Worm (Caenorhabditis elegans) whole organism, mixed stage, embryonic: Measurements from ENCODE around the gene svh-1.

Experiments used
- M03D4.4 ChIP-seq: sonication (generic microtip); optimal IDR thresholded peaks from 2 replicates; lab custom pipeline; 2017; ENCODE audit warnings: mild to moderate bottlenecking, missing genetic modification characterization, missing compliant biosample characterization
- bed-3 ChIP-seq: fragments of 200-800 bp; sonication (Bioruptor generic); optimal IDR thresholded peaks from 3 replicates; lab custom pipeline; 2018; ENCODE audit warnings: mild to moderate bottlenecking, missing genetic modification characterization, moderate library complexity, missing compliant biosample characterization
- blmp-1 ChIP-seq: fragments of 150-350 bp; optimal IDR thresholded peaks from 2 replicates; lab custom pipeline; 2014; ENCODE audit warnings: missing biosample characterization, missing genetic modification characterization
- ceh-39 ChIP-seq: fragments of 150-350 bp; optimal IDR thresholded peaks from 2 replicates; lab custom pipeline; 2014; ENCODE audit warnings: missing biosample characterization, missing genetic modification characterization
- ceh-43 ChIP-seq: fragments of 200-800 bp; sonication (Bioruptor generic); optimal IDR thresholded peaks from 2 replicates; lab custom pipeline; 2018; ENCODE audit warnings: mild to moderate bottlenecking, missing genetic modification characterization, moderate library complexity, missing compliant biosample characterization
- ces-1 ChIP-seq: fragments of 150-350 bp; optimal IDR thresholded peaks from 2 replicates; lab custom pipeline; 2014; ENCODE audit warnings: missing biosample characterization, missing genetic modification reagents, missing genetic modification characterization
- cnd-1 ChIP-seq: fragments of 200-800 bp; sonication (Bioruptor generic); optimal IDR thresholded peaks from 2 replicates; lab custom pipeline; 2018; ENCODE audit warnings: mild to moderate bottlenecking, missing genetic modification characterization, missing compliant biosample characterization
- drap-1 ChIP-seq: fragments of 200-800 bp; sonication (Bioruptor generic); optimal IDR thresholded peaks from 3 replicates; lab custom pipeline; 2018; ENCODE audit warnings: mild to moderate bottlenecking, missing genetic modification characterization, missing compliant biosample characterization
- elt-1 ChIP-seq: sonication (generic microtip); optimal IDR thresholded peaks from 2 replicates; lab custom pipeline; 2017; ENCODE audit warnings: missing genetic modification characterization, mild to moderate bottlenecking, missing compliant biosample characterization, antibody characterized with exemption, moderate library complexity, borderline replicate concordance; ENCODE audit not compliant: insufficient read depth
- flh-1 ChIP-seq: fragments of 200-800 bp; sonication (Bioruptor generic); optimal IDR thresholded peaks from 2 replicates; lab custom pipeline; 2018; ENCODE audit warnings: mild to moderate bottlenecking, missing genetic modification characterization, moderate library complexity, missing compliant biosample characterization
- ham-2 ChIP-seq: fragments of 200-800 bp; sonication (Bioruptor generic); optimal IDR thresholded peaks from 2 replicates; lab custom pipeline; 2018; ENCODE audit warnings: mild to moderate bottlenecking, missing genetic modification characterization, missing compliant biosample characterization
- hlh-1 ChIP-seq: fragments of 150-350 bp; optimal IDR thresholded peaks from 2 replicates; lab custom pipeline; 2014; ENCODE audit warnings: missing biosample characterization, missing genetic modification reagents, missing genetic modification characterization
- lin-13 ChIP-seq: fragments of 150-350 bp; optimal IDR thresholded peaks from 2 replicates; lab custom pipeline; 2014; ENCODE audit warnings: missing biosample characterization, missing genetic modification characterization
- lin-32 ChIP-seq: fragments of 200-800 bp; sonication (Bioruptor generic); optimal IDR thresholded peaks from 2 replicates; lab custom pipeline; 2018; ENCODE audit warnings: mild to moderate bottlenecking, missing genetic modification characterization, missing compliant biosample characterization
- lsy-2 ChIP-seq: fragments of 150-350 bp; optimal IDR thresholded peaks from 2 replicates; lab custom pipeline; 2014; ENCODE audit warnings: missing biosample characterization, missing genetic modification characterization
- mab-5 ChIP-seq: fragments of 150-350 bp; optimal IDR thresholded peaks from 2 replicates; lab custom pipeline; 2014; ENCODE audit warnings: missing biosample characterization, missing genetic modification characterization
- mep-1 ChIP-seq: fragments of 150-350 bp; optimal IDR thresholded peaks from 2 replicates; lab custom pipeline; 2017; ENCODE audit warnings: missing biosample characterization, missing genetic modification reagents, missing genetic modification characterization, inconsistent platforms
- mls-2 ChIP-seq: sonication (generic microtip); optimal IDR thresholded peaks from 2 replicates; lab custom pipeline; 2016; ENCODE audit warnings: mild to moderate bottlenecking, missing genetic modification characterization, moderate library complexity, missing compliant biosample characterization
- nhr-12 ChIP-seq: fragments of 150-350 bp; optimal IDR thresholded peaks from 2 replicates; lab custom pipeline; 2014; ENCODE audit warnings: missing biosample characterization, missing genetic modification characterization
- nhr-2 ChIP-seq: fragments of 150-350 bp; optimal IDR thresholded peaks from 2 replicates; lab custom pipeline; 2014; ENCODE audit warnings: missing biosample characterization, missing genetic modification characterization
- nhr-237 ChIP-seq: fragments of 150-350 bp; optimal IDR thresholded peaks from 2 replicates; lab custom pipeline; 2014; ENCODE audit warnings: missing biosample characterization, missing genetic modification characterization
- nhr-28 ChIP-seq: fragments of 150-350 bp; optimal IDR thresholded peaks from 2 replicates; lab custom pipeline; 2014; ENCODE audit warnings: missing biosample characterization, missing genetic modification characterization
- nhr-76 ChIP-seq: sonication (generic microtip); optimal IDR thresholded peaks from 2 replicates; lab custom pipeline; 2017; ENCODE audit warnings: missing biosample characterization, missing genetic modification characterization
- pha-4 ChIP-seq: fragments of 150-350 bp; optimal IDR thresholded peaks from 2 replicates; lab custom pipeline; 2018; ENCODE audit warnings: missing biosample characterization, missing genetic modification reagents, missing genetic modification characterization
- sem-2 ChIP-seq: fragments of 200-800 bp; sonication (Bioruptor generic); optimal IDR thresholded peaks from 2 replicates; lab custom pipeline; 2018; ENCODE audit warnings: mild to moderate bottlenecking, missing genetic modification characterization, missing compliant biosample characterization
- snpc-4 ChIP-seq: fragments of 150-350 bp; optimal IDR thresholded peaks from 2 replicates; lab custom pipeline; 2014; ENCODE audit warnings: missing biosample characterization, missing genetic modification characterization
- sptf-1 ChIP-seq: sonication (generic microtip); optimal IDR thresholded peaks from 2 replicates; lab custom pipeline; 2017; ENCODE audit warnings: mild to moderate bottlenecking, missing genetic modification characterization, moderate library complexity, missing compliant biosample characterization
- tbx-8 ChIP-seq: fragments of 200-800 bp; sonication (Bioruptor generic); optimal IDR thresholded peaks from 2 replicates; lab custom pipeline; 2018; ENCODE audit warnings: mild to moderate bottlenecking, missing genetic modification characterization, moderate library complexity, missing compliant biosample characterization
- unc-39 ChIP-seq: fragments of 150-350 bp; optimal IDR thresholded peaks from 2 replicates; lab custom pipeline; 2014; ENCODE audit warnings: missing biosample characterization, missing genetic modification characterization
- unc-62 ChIP-seq: fragments of 150-350 bp; optimal IDR thresholded peaks from 2 replicates; lab custom pipeline; 2014; ENCODE audit warnings: missing biosample characterization, missing genetic modification reagents, missing genetic modification characterization
- zip-8 ChIP-seq: fragments of 150-350 bp; optimal IDR thresholded peaks from 2 replicates; lab custom pipeline; 2014; ENCODE audit warnings: missing biosample characterization, missing genetic modification characterization
- ztf-11 ChIP-seq: fragments of 150-350 bp; optimal IDR thresholded peaks from 2 replicates; lab custom pipeline; 2014; ENCODE audit warnings: missing biosample characterization, missing genetic modification characterization

Gene svh-1

DNA sequence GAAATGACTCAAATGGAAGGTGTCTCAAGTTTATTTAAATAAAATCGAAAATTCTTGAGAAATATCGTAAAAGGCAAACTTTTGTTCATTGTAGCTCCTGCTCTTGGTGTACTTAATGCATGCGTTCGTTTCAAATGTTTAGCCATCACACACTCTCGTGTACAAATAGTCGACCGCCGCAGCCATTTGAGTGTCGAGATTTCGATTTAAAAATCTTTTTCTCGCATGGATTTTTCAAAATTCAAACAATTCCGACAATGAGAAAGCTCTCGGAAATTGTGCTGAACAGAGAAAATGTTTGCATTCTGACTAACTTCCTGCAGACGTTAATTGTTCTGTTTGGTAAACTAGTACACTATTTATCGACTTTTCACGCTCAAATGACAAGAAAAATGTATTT, 7.1 kb upstream of the svh-1 start:
- TF ChIP-seq unc-39 (tag; lab: Kevin White, UChicago) (no peak), blmp-1 (tag; lab: Kevin White, UChicago) (no peak), ham-2 (GFP tag; lab: Kevin White, UChicago) (no peak), sptf-1 (tag; lab: Kevin White, UChicago) (no peak), ces-1 (GFP tag; lab: Kevin White, UChicago) (no peak), nhr-2 (tag; lab: Kevin White, UChicago) (no peak), ceh-39 (tag; lab: Kevin White, UChicago) (no peak), hlh-1 (tag; lab: Kevin White, UChicago) (no peak), bed-3 (GFP tag; lab: Kevin White, UChicago) (no peak)

ce11 chrIV:8199824-8200223, 6.6 kb upstream of the svh-1 start:
- TF ChIP-seq ces-1 (GFP tag; lab: Kevin White, UChicago) (no peak), nhr-76 (no peak)

ce11 chrIV:8201133-8201532, 5.3 kb upstream of the svh-1 start, which contains the start of gene glrx-22:
TSS of gene glrx-22 (minus strand) at chrIV:8201233.
- TF ChIP-seq flh-1: no peak
- no peak for TF ChIP-seq elt-1 (tag; lab: Kevin White, UChicago)
- no peak for TF ChIP-seq lin-13 (tag; lab: Kevin White, UChicago)
- no peak for TF ChIP-seq zip-8
- no peak for TF ChIP-seq drap-1 (GFP tag; lab: Kevin White, UChicago)
- TF ChIP-seq snpc-4 (tag; lab: Kevin White, UChicago): no peak
- TF ChIP-seq ceh-43 (GFP tag; lab: Kevin White, UChicago): no peak
- no peak for TF ChIP-seq nhr-237 (tag; lab: Kevin White, UChicago)
- no peak for TF ChIP-seq lsy-2
- no peak for TF ChIP-seq lin-32 (GFP tag; lab: Kevin White, UChicago)
- TF ChIP-seq hlh-1 (tag; lab: Kevin White, UChicago): no peak
- no peak for TF ChIP-seq mab-5 (tag; lab: Kevin White, UChicago)
- no peak for TF ChIP-seq mls-2 (tag; lab: Kevin White, UChicago)
- TF ChIP-seq cnd-1 (tag; lab: Kevin White, UChicago): no peak
- no peak for TF ChIP-seq mep-1 (tag; lab: Kevin White, UChicago)
- TF ChIP-seq nhr-2 (tag; lab: Kevin White, UChicago): no peak
- no peak for TF ChIP-seq ceh-39 (tag; lab: Kevin White, UChicago)

ce11 chrIV:8203555-8203954, 2.9 kb upstream of the svh-1 start:
- no peak for TF ChIP-seq blmp-1 (tag; lab: Kevin White, UChicago)
- TF ChIP-seq sptf-1 (tag; lab: Kevin White, UChicago): no peak
- TF ChIP-seq flh-1: no peak
- TF ChIP-seq cnd-1 (tag; lab: Kevin White, UChicago): no peak
- TF ChIP-seq M03D4.4: no peak
- TF ChIP-seq lin-13 (tag; lab: Kevin White, UChicago): no peak
- no peak for TF ChIP-seq unc-39 (tag; lab: Kevin White, UChicago)
- TF ChIP-seq nhr-76: no peak
- no peak for TF ChIP-seq pha-4 (tag; lab: Kevin White, UChicago)
- no peak for TF ChIP-seq nhr-12
- TF ChIP-seq tbx-8 (GFP tag; lab: Kevin White, UChicago): no peak
- no peak for TF ChIP-seq sem-2 (GFP tag; lab: Kevin White, UChicago)
- TF ChIP-seq drap-1 (GFP tag; lab: Kevin White, UChicago): no peak
- no peak for TF ChIP-seq unc-62 (GFP tag; lab: Kevin White, UChicago)
- TF ChIP-seq nhr-28 (tag; lab: Kevin White, UChicago): no peak
- TF ChIP-seq elt-1 (tag; lab: Kevin White, UChicago): no peak
- TF ChIP-seq ztf-11 (tag; lab: Kevin White, UChicago): no peak
- TF ChIP-seq ceh-43 (GFP tag; lab: Kevin White, UChicago): no peak
